Worm (Caenorhabditis elegans) whole organism, late embryonic: ENCODE results near the gene ZK593.3.

Source experiments
- ceh-18 ChIP-seq: sonication (generic microtip); optimal IDR thresholded peaks from 2 replicates; lab custom pipeline; 2016; ENCODE audit warnings: missing genetic modification characterization, missing compliant biosample characterization
- gmeb-2 ChIP-seq: sonication (generic microtip); optimal IDR thresholded peaks from 2 replicates; lab custom pipeline; 2016; ENCODE audit warnings: missing genetic modification characterization, inconsistent platforms, missing compliant biosample characterization
- nfya-1 ChIP-seq: sonication (generic microtip); optimal IDR thresholded peaks from 2 replicates; lab custom pipeline; 2017; ENCODE audit warnings: missing genetic modification characterization, mild to moderate bottlenecking, missing compliant biosample characterization, antibody characterized with exemption, moderate library complexity
- unc-55 ChIP-seq: sonication (generic microtip); optimal IDR thresholded peaks from 2 replicates; lab custom pipeline; 2017; ENCODE audit warnings: missing biosample characterization, missing genetic modification reagents, missing genetic modification characterization

DNA sequence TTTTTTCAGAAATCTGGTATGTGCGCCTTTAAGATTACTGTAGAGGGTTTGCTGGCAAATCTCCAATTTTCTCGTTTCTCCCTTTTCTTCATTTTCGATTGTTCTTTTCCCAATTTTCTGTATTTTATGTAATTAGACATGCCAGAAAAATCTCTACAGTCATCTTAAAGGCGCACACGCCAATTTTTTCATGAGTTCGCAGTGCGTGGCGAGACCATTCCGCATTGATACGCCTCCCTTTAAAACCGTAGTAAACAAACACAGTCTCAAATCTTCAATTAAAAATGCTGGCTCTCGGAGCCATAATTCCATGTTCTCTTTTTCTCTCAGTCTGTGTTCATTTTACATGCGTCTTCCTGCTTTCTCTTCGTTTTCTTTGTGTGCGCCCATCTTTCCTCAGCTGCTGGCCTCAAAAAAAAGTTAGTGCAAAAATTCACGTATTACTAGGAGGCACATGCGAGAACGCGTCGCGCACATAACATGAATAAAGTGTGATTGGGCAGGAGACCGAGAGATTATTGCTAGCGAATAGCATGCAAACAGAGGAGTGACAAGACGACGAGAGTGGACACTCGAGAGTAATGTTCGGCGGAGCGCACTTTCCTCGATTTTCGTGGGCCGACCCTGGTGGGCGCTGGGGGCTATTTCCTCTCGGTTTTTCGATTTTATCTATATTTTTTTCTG is 3.5 kb downstream of the ZK593.3 start:
- TF ChIP-seq unc-55 (GFP tag; lab: Kevin White, UChicago), result peak; percentile 72
- peak; percentile 69 for TF ChIP-seq nfya-1 (tag; lab: Kevin White, UChicago)
- peak; percentile 77 for TF ChIP-seq ceh-18 (tag; lab: Kevin White, UChicago)
- TF ChIP-seq gmeb-2 (tag; lab: Kevin White, UChicago), result no peak
